Fruit fly (Drosophila melanogaster): ENCODE data around the gene Mgat2.

Mgat2 gene

dm6 chr3R:30058057-30058868, 36.2 kb upstream of the Mgat2 start, which contains the start of gene sima (continued):
- TF ChIP-seq zf30C (GFP tag; optimal IDR thresholded peaks at IDR 0.05) (no peak), BtbVII (GFP tag; optimal IDR thresholded peaks at IDR 0.05) (no peak), ERR (GFP tag; optimal IDR thresholded peaks at IDR 0.05) (peak; percentile 34), Asciz (GFP tag; optimal IDR thresholded peaks at IDR 0.05) (no peak), HLH54F (GFP tag; optimal IDR thresholded peaks at IDR 0.05) (peak; percentile 32), CG9609 (GFP tag; optimal IDR thresholded peaks at IDR 0.05) (peak; percentile 18), CG4282 (GFP tag; optimal IDR thresholded peaks at IDR 0.05) (no peak), CG2875 (GFP tag; optimal IDR thresholded peaks at IDR 0.05) (no peak), CG11695 (GFP tag; IDR thresholded peaks at IDR 0.05) (0 out of 3 replicates have a peak, but pooled peaks have one; percentile 34), CG15514 (GFP tag; optimal IDR thresholded peaks at IDR 0.05) (peak; percentile 57), tio (GFP tag; optimal IDR thresholded peaks at IDR 0.05) (no peak), CG13424 (tag; optimal IDR thresholded peaks at IDR 0.05) (peak; percentile 27), vnd (GFP tag; IDR thresholded peaks at IDR 0.05; ENCODE audit: partially characterized antibody) (no peak), HHEX (GFP tag; optimal IDR thresholded peaks at IDR 0.05) (no peak), cato (GFP tag; optimal IDR thresholded peaks at IDR 0.05; ENCODE audit: borderline replicate concordance) (no peak), Hand (GFP tag; optimal IDR thresholded peaks at IDR 0.05) (no peak), Elba2 (GFP tag; optimal IDR thresholded peaks at IDR 0.05) (peak; percentile 97), CG11504 (tag; optimal IDR thresholded peaks at IDR 0.05) (peak; percentile 39), fd102C (GFP tag; optimal IDR thresholded peaks at IDR 0.05) (no peak), Sox102F (GFP tag; optimal IDR thresholded peaks at IDR 0.05) (no peak), gt (GFP tag; IDR thresholded peaks at IDR 0.05) (no peak), ash1 (GFP tag; optimal IDR thresholded peaks at IDR 0.05) (no peak), CG8290 (GFP tag; optimal IDR thresholded peaks at IDR 0.05) (no peak), CG8290 (tag; optimal IDR thresholded peaks at IDR 0.05) (peak in 1 of 2 experiments; percentile 66), Taf1 (GFP tag; IDR thresholded peaks at IDR 0.05) (0 out of 2 replicates have a peak, but pooled peaks have one; percentile 33), CG17361 (GFP tag; IDR thresholded peaks at IDR 0.05) (peak; percentile 24; the same call in 1 of the 3 replicates), gsb (GFP tag; IDR thresholded peaks at IDR 0.05) (no peak), TFAM (GFP tag; optimal IDR thresholded peaks at IDR 0.05) (no peak), CG14050 (GFP tag; IDR thresholded peaks at IDR 0.05) (no peak), lbe (GFP tag; optimal IDR thresholded peaks at IDR 0.05) (peak; percentile 3), CG2199 (GFP tag; IDR thresholded peaks at IDR 0.05) (no peak), Xbp1 (GFP tag; optimal IDR thresholded peaks at IDR 0.05) (peak; percentile 57), Spps (tag; optimal IDR thresholded peaks at IDR 0.05) (no peak), sc (optimal IDR thresholded peaks at IDR 0.05) (no peak), sc (GFP tag; optimal IDR thresholded peaks at IDR 0.05) (no peak), dimm (GFP tag; IDR thresholded peaks at IDR 0.05) (no peak), CG13894 (tag; optimal IDR thresholded peaks at IDR 0.05) (peak; percentile 56), GATAe (GFP tag; conservative IDR thresholded peaks at IDR 0.05) (no peak), CG4360 (GFP tag; IDR thresholded peaks at IDR 0.05) (no peak; the same call in 1 of the 2 replicates), CG11560 (tag; IDR thresholded peaks at IDR 0.05) (no peak), MTF-1 (GFP tag; optimal IDR thresholded peaks at IDR 0.05; ENCODE audit: borderline replicate concordance) (no peak), sens (GFP tag) (peak; percentile 85), CHES-1-like (GFP tag; optimal IDR thresholded peaks at IDR 0.05) (no peak), CG12155 (GFP tag; optimal IDR thresholded peaks at IDR 0.05) (peak; percentile 41), CG31224 (GFP tag; IDR thresholded peaks at IDR 0.05) (0 out of 2 replicates have a peak, but pooled peaks have one; percentile 35), ato (GFP tag; IDR thresholded peaks at IDR 0.05; ENCODE audit: partially characterized antibody) (no peak), hb (GFP tag; IDR thresholded peaks at IDR 0.05; ENCODE audit: partially characterized antibody) (no peak), Dref (GFP tag; IDR thresholded peaks at IDR 0.05) (no peak), vvl (GFP tag; IDR thresholded peaks at IDR 0.05) (peak; percentile 69), CG17385 (GFP tag; optimal IDR thresholded peaks at IDR 0.05) (no peak)

Measured in whole organism, embryonic.